Worm (Caenorhabditis elegans) whole organism, L1 larva: ENCODE data around the gene T22G5.3.

ENCODE experiments used
- C04F5.9 ChIP-seq: sonication (generic microtip); optimal IDR thresholded peaks from 2 replicates; lab custom pipeline; 2016; ENCODE audit warnings: missing genetic modification characterization, missing compliant biosample characterization
- C34B4.2 ChIP-seq: sonication (generic microtip); optimal IDR thresholded peaks from 2 replicates; lab custom pipeline; 2017; ENCODE audit warnings: mild to moderate bottlenecking, missing genetic modification characterization, missing compliant biosample characterization
- F16B12.6 ChIP-seq: fragments of 150-350 bp; optimal IDR thresholded peaks from 2 replicates; lab custom pipeline; 2014; ENCODE audit warnings: missing biosample characterization, missing genetic modification characterization
- ceh-8 ChIP-seq: fragments of 200-800 bp; sonication (Bioruptor generic); optimal IDR thresholded peaks from 2 replicates; lab custom pipeline; 2018; ENCODE audit warnings: mild to moderate bottlenecking, missing genetic modification characterization, moderate library complexity, missing compliant biosample characterization
- ceh-82 ChIP-seq, 3 experiments: fragments of 150-350 bp in 1 of 3; sonication (generic microtip) in 2 of 3; optimal IDR thresholded peaks; 2 replicates each; lab custom pipeline; 2014 to 2017; ENCODE audit warnings: missing biosample characterization in 3 of 3, missing genetic modification characterization in 3 of 3
- ceh-90 ChIP-seq: sonication (generic microtip); optimal IDR thresholded peaks from 2 replicates; lab custom pipeline; 2016; ENCODE audit warnings: missing genetic modification characterization, missing compliant biosample characterization
- dpl-1 ChIP-seq, 3 experiments: fragments of 150-350 bp in 2 of 3; sonication (generic microtip) in 1 of 3; optimal IDR thresholded peaks; 2 replicates each; lab custom pipeline; 2014 to 2017; ENCODE audit warnings: missing biosample characterization in 3 of 3, missing genetic modification characterization in 3 of 3, missing genetic modification reagents in 3 of 3
- dsc-1 ChIP-seq: sonication (generic microtip); optimal IDR thresholded peaks from 2 replicates; lab custom pipeline; 2016; ENCODE audit warnings: mild to moderate bottlenecking, missing genetic modification characterization, missing compliant biosample characterization
- efl-1 ChIP-seq, 4 experiments: fragments of 150-350 bp; optimal IDR thresholded peaks in 3 of 4; peaks in 1 of 4; 1 replicate in 1 of 4; 2 replicates in 3 of 4; lab custom pipeline; 2014; ENCODE audit warnings: missing biosample characterization in 2 of 4, missing genetic modification characterization in 2 of 4, missing genetic modification reagents in 2 of 4
- egl-13 ChIP-seq: sonication (generic microtip); optimal IDR thresholded peaks from 2 replicates; lab custom pipeline; 2016; ENCODE audit warnings: missing genotype, missing genetic modification reagents, missing genetic modification characterization, missing compliant biosample characterization
- elt-2 ChIP-seq: sonication (generic microtip); optimal IDR thresholded peaks from 2 replicates; lab custom pipeline; 2016; ENCODE audit warnings: missing genetic modification characterization, mild to moderate bottlenecking, inconsistent platforms, missing compliant biosample characterization, missing genetic modification reagents
- elt-3 ChIP-seq, 6 experiments: fragments of 150-350 bp in 1 of 6; sonication (generic microtip); optimal IDR thresholded peaks; 2 replicates each; lab custom pipeline; 2017 to 2018; ENCODE audit warnings: missing biosample characterization in 6 of 6, missing genetic modification characterization in 6 of 6, inconsistent platforms in 1 of 6
- ets-5 ChIP-seq: fragments of 200-800 bp; sonication (Bioruptor generic); IDR thresholded peaks from 2 replicates; pipeline ENCODE4 v1.3.6; 2022; ENCODE audit warnings: missing genetic modification characterization, missing compliant biosample characterization
- fos-1 ChIP-seq: fragments of 150-350 bp; optimal IDR thresholded peaks from 2 replicates; lab custom pipeline; 2014; ENCODE audit warnings: missing biosample characterization, missing genetic modification characterization
- grh-1 ChIP-seq: fragments of 200-800 bp; sonication (Bioruptor generic); IDR thresholded peaks from 2 replicates; pipeline ENCODE4 v1.3.6; 2022; ENCODE audit warnings: missing genetic modification reagents, missing genetic modification characterization, missing compliant biosample characterization
- hlh-4 ChIP-seq: sonication (generic microtip); optimal IDR thresholded peaks from 2 replicates; lab custom pipeline; 2016; ENCODE audit warnings: mild to moderate bottlenecking, missing genetic modification characterization, missing compliant biosample characterization
- hpl-2 ChIP-seq: fragments of 150-350 bp; optimal IDR thresholded peaks from 2 replicates; lab custom pipeline; 2014; ENCODE audit warnings: missing biosample characterization, missing genetic modification reagents, missing genetic modification characterization
- irx-1 ChIP-seq: sonication (generic microtip); optimal IDR thresholded peaks from 2 replicates; lab custom pipeline; 2016; ENCODE audit warnings: missing genetic modification characterization, missing compliant biosample characterization
- isw-1 ChIP-seq: fragments of 200-800 bp; sonication (Bioruptor generic); IDR thresholded peaks from 2 replicates; pipeline ENCODE4 v1.3.6; 2022; ENCODE audit warnings: missing genetic modification characterization, missing compliant biosample characterization
- lin-35 ChIP-seq, 2 experiments: fragments of 150-350 bp; optimal IDR thresholded peaks; 2 replicates each; lab custom pipeline; 2014; ENCODE audit warnings: missing biosample characterization in 2 of 2, missing genetic modification characterization in 2 of 2, missing genetic modification reagents in 2 of 2
- mef-2 ChIP-seq: fragments of 150-350 bp; optimal IDR thresholded peaks from 2 replicates; lab custom pipeline; 2014; ENCODE audit warnings: missing biosample characterization, missing genetic modification characterization
- mep-1 ChIP-seq: fragments of 150-350 bp; optimal IDR thresholded peaks from 2 replicates; lab custom pipeline; 2014; ENCODE audit warnings: missing biosample characterization, missing genetic modification characterization
- nhr-19 ChIP-seq: fragments of 200-800 bp; sonication (Bioruptor generic); conservative IDR thresholded peaks from 2 replicates; pipeline ENCODE4 v1.3.6; 2022; ENCODE audit warnings: missing genetic modification characterization, missing compliant biosample characterization
- nhr-20 ChIP-seq: sonication (generic microtip); optimal IDR thresholded peaks from 2 replicates; lab custom pipeline; 2016; ENCODE audit warnings: mild to moderate bottlenecking, missing genetic modification characterization, missing compliant biosample characterization
- nhr-237 ChIP-seq: fragments of 150-350 bp; optimal IDR thresholded peaks from 2 replicates; lab custom pipeline; 2014; ENCODE audit warnings: missing biosample characterization, missing genetic modification characterization
- nhr-84 ChIP-seq: sonication (generic microtip); optimal IDR thresholded peaks from 2 replicates; lab custom pipeline; 2017; ENCODE audit warnings: missing biosample characterization, missing genetic modification characterization
- nhr-85 ChIP-seq: sonication (generic microtip); peaks from one replicate; lab custom pipeline; 2016; ENCODE audit warnings: missing genetic modification characterization, inconsistent platforms, missing compliant biosample characterization
- nhr-90 ChIP-seq: sonication (generic microtip); optimal IDR thresholded peaks from 2 replicates; lab custom pipeline; 2016; ENCODE audit warnings: mild to moderate bottlenecking, missing genetic modification characterization, missing compliant biosample characterization; ENCODE audit not compliant: poor library complexity
- snpc-4 ChIP-seq: fragments of 150-350 bp; optimal IDR thresholded peaks from 2 replicates; lab custom pipeline; 2014; ENCODE audit warnings: missing biosample characterization, missing genetic modification characterization
- sox-4 ChIP-seq: sonication (generic microtip); optimal IDR thresholded peaks from 2 replicates; lab custom pipeline; 2016; ENCODE audit warnings: missing genetic modification characterization, missing compliant biosample characterization
- sptf-1 ChIP-seq: fragments of 150-350 bp; optimal IDR thresholded peaks from 2 replicates; lab custom pipeline; 2014; ENCODE audit warnings: missing biosample characterization, missing genetic modification characterization
- sup-37 ChIP-seq: fragments of 200-800 bp; sonication (Bioruptor generic); optimal IDR thresholded peaks from 2 replicates; lab custom pipeline; 2018; ENCODE audit warnings: mild to moderate bottlenecking, missing genetic modification characterization, missing compliant biosample characterization
- unc-86 ChIP-seq: sonication (generic microtip); optimal IDR thresholded peaks from 2 replicates; lab custom pipeline; 2016; ENCODE audit warnings: missing genetic modification characterization, missing compliant biosample characterization
- unc-98 ChIP-seq: fragments of 200-800 bp; sonication (Bioruptor generic); IDR thresholded peaks from 2 replicates; pipeline ENCODE4 v1.3.6; 2022; ENCODE audit warnings: missing genetic modification characterization, missing compliant biosample characterization
- zag-1 ChIP-seq: fragments of 150-350 bp; optimal IDR thresholded peaks from 2 replicates; lab custom pipeline; 2014; ENCODE audit warnings: missing biosample characterization, missing genetic modification characterization
- zip-4 ChIP-seq: fragments of 200-800 bp; sonication (Bioruptor generic); optimal IDR thresholded peaks from 2 replicates; lab custom pipeline; 2018; ENCODE audit warnings: mild to moderate bottlenecking, missing genetic modification characterization, moderate library complexity, missing compliant biosample characterization
- ztf-11 ChIP-seq, 2 experiments: sonication (generic microtip); optimal IDR thresholded peaks; 2 replicates each; lab custom pipeline; 2016 to 2017; ENCODE audit warnings: missing genetic modification characterization in 2 of 2, missing biosample characterization in 1 of 2, missing compliant biosample characterization in 1 of 2

The T22G5.3 gene

DNA sequence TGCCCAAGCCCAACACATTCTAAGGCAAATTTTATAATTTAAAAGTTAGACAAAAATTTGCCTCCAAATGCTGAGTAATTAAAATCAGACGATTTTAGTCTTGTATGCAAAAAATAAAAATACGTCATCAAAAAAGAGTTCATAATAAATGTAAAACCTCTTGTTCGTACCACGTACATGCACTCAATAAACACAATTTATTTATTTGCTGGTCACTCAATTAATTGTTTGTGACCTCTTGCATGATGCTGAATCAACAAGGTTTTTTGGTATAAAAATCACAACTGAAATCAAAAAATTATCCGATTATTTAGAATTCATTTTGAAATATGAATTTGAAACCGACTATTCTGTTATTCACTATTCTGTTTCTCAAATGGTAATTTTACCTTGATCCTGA is 30.5 kb upstream of the T22G5.3 start, which contains the start of gene hpx-2:
hpx-2 (plus strand) TSS at position 301 of the 400 bp plus-strand sequence.
- TF ChIP-seq zag-1 (tag; lab: Kevin White, UChicago): no peak
- TF ChIP-seq unc-86 (tag; lab: Kevin White, UChicago): no peak
- no peak for TF ChIP-seq F16B12.6
- no peak for TF ChIP-seq dpl-1 (GFP tag; optimal IDR thresholded peaks at IDR 0.05; lab: Kevin White, UChicago)
- TF ChIP-seq elt-2 (tag; lab: Kevin White, UChicago): no peak
- TF ChIP-seq dsc-1 (tag; lab: Kevin White, UChicago): no peak
- no peak for TF ChIP-seq fos-1 (tag; lab: Kevin White, UChicago)

DNA sequence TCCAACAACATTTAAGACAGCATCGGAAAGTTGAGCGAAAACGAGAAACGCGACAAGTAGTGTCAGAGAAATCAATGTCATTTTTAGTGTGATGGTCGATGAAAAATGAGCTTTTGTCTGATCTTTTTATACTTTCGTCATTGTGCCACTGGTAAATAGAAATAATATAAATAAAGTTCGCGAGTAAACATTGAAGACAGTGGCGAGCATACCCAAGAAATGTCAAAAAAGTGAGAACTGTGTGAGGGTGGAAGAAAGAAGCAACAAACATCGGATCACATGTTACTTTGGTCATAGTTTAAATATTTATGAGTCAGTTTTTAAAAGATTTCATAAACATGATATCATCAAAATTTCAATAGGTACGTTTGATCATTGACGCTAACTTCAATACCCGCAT is 26.4 kb upstream of the T22G5.3 start, which contains the start of gene ttr-21:
ttr-21 (minus strand) TSS at position 100 of the 400 bp plus-strand sequence.
- TF ChIP-seq elt-3 (tag; optimal IDR thresholded peaks at IDR 0.05; lab: Kevin White, UChicago) (no peak), nhr-20 (tag; lab: Kevin White, UChicago) (peak; percentile 9)

DNA sequence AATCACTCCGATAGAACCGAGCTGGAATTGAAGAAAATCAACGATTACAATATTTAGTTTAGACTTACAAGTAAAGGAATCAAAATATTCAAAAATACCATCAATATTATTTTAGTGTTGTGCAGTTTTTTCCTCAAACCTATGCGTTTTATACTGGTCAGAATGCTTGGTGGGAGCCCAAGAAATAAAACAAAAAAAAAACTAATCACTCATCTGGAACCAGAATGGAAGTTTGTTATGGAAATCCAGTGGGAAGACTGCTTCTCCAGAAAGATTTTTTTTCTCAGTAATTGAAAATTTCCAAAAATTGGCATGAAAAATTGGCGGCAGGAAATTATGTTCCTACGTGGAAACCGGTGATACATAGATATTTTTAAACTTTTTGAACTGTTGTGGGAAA is 24.3 kb upstream of the T22G5.3 start, which contains the start of gene srx-134:
srx-134 (minus strand) TSS at position 101 of the 400 bp plus-strand sequence.
- TF ChIP-seq irx-1 (tag; lab: Kevin White, UChicago) (no peak), unc-86 (tag; lab: Kevin White, UChicago) (no peak), ztf-11 (tag; optimal IDR thresholded peaks at IDR 0.05; lab: Kevin White, UChicago) (no peak), nhr-85 (no peak), nhr-90 (tag; lab: Kevin White, UChicago) (no peak), dpl-1 (GFP tag; optimal IDR thresholded peaks at IDR 0.05; lab: Kevin White, UChicago) (no peak), hpl-2 (no peak), egl-13 (tag; lab: Kevin White, UChicago) (no peak), ceh-8 (GFP tag; lab: Kevin White, UChicago) (no peak), mef-2 (tag; lab: Kevin White, UChicago) (no peak), efl-1 (optimal IDR thresholded peaks at IDR 0.05; lab: Kevin White, UChicago) (no peak), efl-1 (GFP tag; optimal IDR thresholded peaks at IDR 0.05 in 1 of 2; lab: Kevin White, UChicago) (no peak), C04F5.9 (tag; lab: Kevin White, UChicago) (no peak), grh-1 (GFP tag; lab: Robert Waterston, UW) (no peak)

DNA sequence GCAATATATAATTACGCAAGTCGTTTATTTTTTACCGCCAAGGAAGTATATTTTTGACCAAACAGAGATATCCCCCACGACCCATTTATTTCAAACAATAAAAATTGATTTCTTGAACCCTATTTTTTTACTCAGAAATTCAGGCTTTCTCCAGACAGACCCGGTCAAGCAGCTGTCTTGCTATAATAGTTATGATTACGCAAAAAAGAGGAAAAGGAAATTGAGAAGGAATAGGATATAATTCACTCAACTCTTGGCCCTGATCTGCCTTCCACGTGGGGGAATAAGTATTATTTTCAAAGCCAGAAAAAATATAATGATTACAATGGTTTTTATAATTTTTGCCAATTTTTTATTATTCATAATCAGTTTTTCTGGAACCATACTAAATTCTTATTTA is 23.6 kb upstream of the T22G5.3 start, which contains the start of gene srx-136:
srx-136 (plus strand) TSS at position 301 of the 400 bp plus-strand sequence.
- TF ChIP-seq sup-37 (no peak), zip-4 (no peak), mep-1 (no peak), nhr-85 (no peak), snpc-4 (tag; lab: Kevin White, UChicago) (no peak), unc-98 (GFP tag; lab: Robert Waterston, UW) (no peak)

DNA sequence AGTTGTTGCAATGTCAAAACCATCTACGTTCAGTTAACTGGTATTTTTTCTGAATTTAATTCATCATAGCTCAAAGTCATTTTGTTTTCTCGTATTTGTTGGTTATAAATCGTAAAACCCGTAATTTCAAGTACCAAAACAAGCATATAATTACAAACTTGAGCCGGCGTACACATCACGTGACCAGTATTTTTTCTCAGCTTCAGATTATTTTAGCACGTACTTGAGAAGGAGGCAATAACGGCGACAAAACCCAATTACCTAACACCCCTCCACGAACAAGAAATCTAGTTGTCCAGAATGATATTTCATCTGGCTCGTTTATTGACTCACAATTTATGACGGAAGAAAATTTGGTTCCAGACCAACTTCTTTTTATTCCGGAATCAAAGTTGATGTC is 21.8 kb upstream of the T22G5.3 start, which contains the start of gene srx-135:
srx-135 (plus strand) TSS at position 301 of the 400 bp plus-strand sequence.
- no peak for TF ChIP-seq sptf-1 (tag; lab: Kevin White, UChicago)
- no peak for TF ChIP-seq dsc-1 (tag; lab: Kevin White, UChicago)
- no peak for TF ChIP-seq ets-5 (GFP tag; lab: Robert Waterston, UW)
- TF ChIP-seq C34B4.2 (tag; lab: Kevin White, UChicago): no peak
- no peak for TF ChIP-seq lin-35 (GFP tag; optimal IDR thresholded peaks at IDR 0.05; lab: Kevin White, UChicago)
- TF ChIP-seq efl-1 (optimal IDR thresholded peaks at IDR 0.05; lab: Kevin White, UChicago): no peak
- TF ChIP-seq efl-1 (GFP tag; optimal IDR thresholded peaks at IDR 0.05 in 1 of 2; lab: Kevin White, UChicago): no peak
- no peak for TF ChIP-seq nhr-19 (GFP tag; lab: Robert Waterston, UW)
- no peak for TF ChIP-seq hlh-4
- TF ChIP-seq irx-1 (tag; lab: Kevin White, UChicago): no peak
- no peak for TF ChIP-seq nhr-237 (tag; lab: Kevin White, UChicago)
- TF ChIP-seq ceh-90: no peak
- no peak for TF ChIP-seq ceh-8 (GFP tag; lab: Kevin White, UChicago)
- TF ChIP-seq sox-4: no peak
- TF ChIP-seq elt-3 (tag; optimal IDR thresholded peaks at IDR 0.05; lab: Kevin White, UChicago): no peak
- TF ChIP-seq nhr-84 (tag; lab: Kevin White, UChicago): no peak
- TF ChIP-seq ceh-82 (tag; optimal IDR thresholded peaks at IDR 0.05; lab: Kevin White, UChicago): no peak
- no peak for TF ChIP-seq hpl-2
- no peak for TF ChIP-seq isw-1 (GFP tag; lab: Robert Waterston, UW)
